Fruit fly (Drosophila melanogaster): Measurements from ENCODE around the gene gish.

The gish gene

dm6 chr3R:16244241-16244977 is 27.8 kb upstream of the gish start (continued):
- peak; percentile 33 for TF ChIP-seq CG6854 (GFP tag; optimal IDR thresholded peaks at IDR 0.05)
- TF ChIP-seq eg (GFP tag; IDR thresholded peaks at IDR 0.05): 0 out of 3 replicates have a peak, but pooled peaks have one; percentile 16
- no peak for TF ChIP-seq CG9139 (GFP tag; optimal IDR thresholded peaks at IDR 0.05)
- peak; percentile 8 for TF ChIP-seq CG10631 (GFP tag; optimal IDR thresholded peaks at IDR 0.05)
- no peak for TF ChIP-seq CG16779 (tag; optimal IDR thresholded peaks at IDR 0.05)
- TF ChIP-seq esn (GFP tag; optimal IDR thresholded peaks at IDR 0.05): no peak
- TF ChIP-seq CG8632 (GFP tag; optimal IDR thresholded peaks at IDR 0.05): no peak
- peak; percentile 19 for TF ChIP-seq dac (GFP tag; optimal IDR thresholded peaks at IDR 0.05)
- TF ChIP-seq Eip93F (GFP tag; optimal IDR thresholded peaks at IDR 0.05): no peak
- no peak for TF ChIP-seq fd59A (GFP tag; optimal IDR thresholded peaks at IDR 0.05)
- no peak for TF ChIP-seq CG4318 (GFP tag; optimal IDR thresholded peaks at IDR 0.05)
- TF ChIP-seq CG11902 (GFP tag; optimal IDR thresholded peaks at IDR 0.05): no peak
- no peak for TF ChIP-seq lz (GFP tag; optimal IDR thresholded peaks at IDR 0.05)
- no peak for TF ChIP-seq Sox102F (GFP tag; optimal IDR thresholded peaks at IDR 0.05)
- TF ChIP-seq cyc (GFP tag; optimal IDR thresholded peaks at IDR 0.05): peak; percentile 1
- TF ChIP-seq Hr39 (GFP tag; optimal IDR thresholded peaks at IDR 0.05): no peak
- no peak for TF ChIP-seq ss (GFP tag; optimal IDR thresholded peaks at IDR 0.05)
- no peak for TF ChIP-seq fd85E (GFP tag; optimal IDR thresholded peaks at IDR 0.05)

dm6 chr3R:16245298-16246098 is 26.8 kb upstream of the gish start:
- TF ChIP-seq fd85E (GFP tag; optimal IDR thresholded peaks at IDR 0.05) (no peak), svp (GFP tag) (peak; percentile 92), CG6854 (GFP tag; optimal IDR thresholded peaks at IDR 0.05) (peak; percentile 16), Blimp-1 (GFP tag; optimal IDR thresholded peaks at IDR 0.05) (peak; percentile 49), Met (GFP tag; optimal IDR thresholded peaks at IDR 0.05) (peak; percentile 10), eg (GFP tag; IDR thresholded peaks at IDR 0.05) (peak; percentile 49; the same call in 1 of the 3 replicates), Eip78C (GFP tag) (peak; percentile 36), CG15336 (GFP tag; IDR thresholded peaks at IDR 0.05) (no peak), spab (GFP tag; optimal IDR thresholded peaks at IDR 0.05) (no peak)

dm6 chr3R:16247027-16247426 is 25.2 kb upstream of the gish start:
- TF ChIP-seq Eip78C (GFP tag): peak; percentile 28
- TF ChIP-seq dac (GFP tag; optimal IDR thresholded peaks at IDR 0.05): no peak
- TF ChIP-seq ss (GFP tag; optimal IDR thresholded peaks at IDR 0.05): peak in 1 of 2 experiments; percentile 34

- TF ChIP-seq topi (GFP tag; optimal IDR thresholded peaks at IDR 0.05) (peak; percentile 77), pdm3 (GFP tag; optimal IDR thresholded peaks at IDR 0.05) (peak; percentile 65), CG10631 (GFP tag; optimal IDR thresholded peaks at IDR 0.05) (peak; percentile 49), CG9139 (GFP tag; optimal IDR thresholded peaks at IDR 0.05) (peak; percentile 42), net (GFP tag; optimal IDR thresholded peaks at IDR 0.05) (peak; percentile 58), OdsH (GFP tag; optimal IDR thresholded peaks at IDR 0.05) (peak; percentile 74), Eip75B (GFP tag; optimal IDR thresholded peaks at IDR 0.05) (peak; percentile 48), CG1621 (tag; optimal IDR thresholded peaks at IDR 0.05) (peak; percentile 16), CG3032 (tag; optimal IDR thresholded peaks at IDR 0.05) (peak; percentile 83), CG6792 (GFP tag; optimal IDR thresholded peaks at IDR 0.05) (peak; percentile 33), CG15336 (GFP tag; IDR thresholded peaks at IDR 0.05) (peak; percentile 76), CG11762 (GFP tag; optimal IDR thresholded peaks at IDR 0.05; ENCODE audit: insufficient read depth) (peak; percentile 81), Hr4 (GFP tag; optimal IDR thresholded peaks at IDR 0.05) (peak; percentile 76), CG6808 (GFP tag; optimal IDR thresholded peaks at IDR 0.05) (peak; percentile 87), vri (GFP tag; optimal IDR thresholded peaks at IDR 0.05) (no peak), dac (GFP tag; optimal IDR thresholded peaks at IDR 0.05) (peak; percentile 47), CG8632 (GFP tag; optimal IDR thresholded peaks at IDR 0.05) (peak; percentile 30), Eip93F (GFP tag; optimal IDR thresholded peaks at IDR 0.05) (no peak), acj6 (GFP tag; optimal IDR thresholded peaks at IDR 0.05) (peak; percentile 64), CG10669 (GFP tag; optimal IDR thresholded peaks at IDR 0.05) (peak; percentile 84), CG8119 (GFP tag; IDR thresholded peaks at IDR 0.05) (peak; percentile 69; the same call in 2 of the 3 replicates), CG4318 (GFP tag; optimal IDR thresholded peaks at IDR 0.05) (peak; percentile 73), Blimp-1 (GFP tag; optimal IDR thresholded peaks at IDR 0.05) (peak; percentile 40)
These were observed 24.4 kb upstream of the gish start for dm6 chr3R:16247609-16248499.
